Fruit fly (Drosophila melanogaster) S2 (cell line): ENCODE results near the gene PIG-K.

ENCODE experiments used
- CG8478 ChIP-seq: fragments of >200 bp; optimal IDR thresholded peaks from 2 replicates; lab custom pipeline; 2018
- CTCF ChIP-seq, 2 experiments: fragments of >200 bp; optimal IDR thresholded peaks; 2 replicates each; lab custom pipeline; 2018

Gene PIG-K

dm6 chrX:1965979-1966778 lies 43.0 kb downstream of the PIG-K start:
- no peak for TF ChIP-seq CG8478 (lab: Kevin White, UChicago)
- TF ChIP-seq CTCF (optimal IDR thresholded peaks at IDR 0.05; lab: Kevin White, UChicago), result no peak

dm6 chrX:1965512-1965911 lies 43.7 kb downstream of the PIG-K start:
- no peak for TF ChIP-seq CTCF (optimal IDR thresholded peaks at IDR 0.05; lab: Kevin White, UChicago)
- TF ChIP-seq CG8478 (lab: Kevin White, UChicago), result no peak

dm6 chrX:1964409-1965345 lies 44.5 kb downstream of the PIG-K start:
- TF ChIP-seq CG8478 (lab: Kevin White, UChicago) (no peak), CTCF (optimal IDR thresholded peaks at IDR 0.05; lab: Kevin White, UChicago) (no peak)

- TF ChIP-seq CG8478 (lab: Kevin White, UChicago) (no peak), CTCF (optimal IDR thresholded peaks at IDR 0.05; lab: Kevin White, UChicago) (no peak)
Observed at dm6 chrX:1963591-1964216, 45.5 kb downstream of the PIG-K start.

dm6 chrX:1963192-1963590 lies 46.0 kb downstream of the PIG-K start:
- TF ChIP-seq CG8478 (lab: Kevin White, UChicago) (no peak), CTCF (optimal IDR thresholded peaks at IDR 0.05; lab: Kevin White, UChicago) (no peak)
